Worm (Caenorhabditis elegans): ENCODE measurements around the gene fbxb-46.

- TF ChIP-seq pax-3 (tag; optimal IDR thresholded peaks at IDR 0.05) = no peak
- no peak for TF ChIP-seq F16B12.6 (tag; optimal IDR thresholded peaks at IDR 0.05)
- no peak for TF ChIP-seq jun-1 (tag; optimal IDR thresholded peaks at IDR 0.05)
- no peak for TF ChIP-seq ztf-11 (tag; optimal IDR thresholded peaks at IDR 0.05)
- no peak for TF ChIP-seq nhr-84 (tag; optimal IDR thresholded peaks at IDR 0.05)
- TF ChIP-seq nhr-76 (tag; optimal IDR thresholded peaks at IDR 0.05) = no peak
- no peak for TF ChIP-seq ama-1 (optimal IDR thresholded peaks at IDR 0.05)
- no peak for TF ChIP-seq C04F5.9 (tag; optimal IDR thresholded peaks at IDR 0.05)
- no peak for TF ChIP-seq unc-62 (GFP tag; optimal IDR thresholded peaks at IDR 0.05)
- TF ChIP-seq fkh-10 (GFP tag; optimal IDR thresholded peaks at IDR 0.05) = no peak
- TF ChIP-seq lin-13 (GFP tag; optimal IDR thresholded peaks at IDR 0.05) = no peak
Observed at ce11 chrII:1605010-1605409, 34.1 kb upstream of the fbxb-46 start.
